Worm (Caenorhabditis elegans): ENCODE measurements around the gene dod-3.

Gene dod-3

ce11 chrV:2730784-2731480 is at the start of gene dod-3:
TSS of gene dod-3 (minus strand) at chrV:2731098.
- TF ChIP-seq snpc-4 (tag; optimal IDR thresholded peaks at IDR 0.05) (no peak), lin-13 (tag; optimal IDR thresholded peaks at IDR 0.05) (no peak), tbx-8 (GFP tag; optimal IDR thresholded peaks at IDR 0.05) (no peak), elt-3 (tag; optimal IDR thresholded peaks at IDR 0.05) (no peak), sptf-1 (tag; optimal IDR thresholded peaks at IDR 0.05) (no peak), zip-8 (tag; optimal IDR thresholded peaks at IDR 0.05) (no peak), nhr-12 (tag; optimal IDR thresholded peaks at IDR 0.05) (no peak), nhr-28 (tag; optimal IDR thresholded peaks at IDR 0.05) (no peak), flh-1 (GFP tag; optimal IDR thresholded peaks at IDR 0.05) (no peak), ceh-83 (GFP tag; optimal IDR thresholded peaks at IDR 0.05) (no peak), mab-5 (tag; optimal IDR thresholded peaks at IDR 0.05) (no peak), mep-1 (tag; optimal IDR thresholded peaks at IDR 0.05) (no peak)

ce11 chrV:2774042-2774441 is 43.1 kb upstream of the dod-3 start, which contains the start of gene srj-18:
TSS of gene srj-18 (plus strand) at chrV:2774342.
- TF ChIP-seq ceh-43 (GFP tag; optimal IDR thresholded peaks at IDR 0.05) = no peak
- TF ChIP-seq unc-39 (tag; optimal IDR thresholded peaks at IDR 0.05) = no peak
- TF ChIP-seq elt-3 (tag; optimal IDR thresholded peaks at IDR 0.05) = no peak
- no peak for TF ChIP-seq drap-1 (GFP tag; optimal IDR thresholded peaks at IDR 0.05)
- TF ChIP-seq nhr-28 (tag; optimal IDR thresholded peaks at IDR 0.05) = no peak

ce11 chrV:2771560-2771959 is 40.7 kb upstream of the dod-3 start, which contains the start of gene srh-56:
TSS of gene srh-56 (plus strand) at chrV:2771860.
- no peak for TF ChIP-seq mls-2 (tag; optimal IDR thresholded peaks at IDR 0.05)
- no peak for TF ChIP-seq nhr-76 (tag; optimal IDR thresholded peaks at IDR 0.05)
- TF ChIP-seq nhr-12 (tag; optimal IDR thresholded peaks at IDR 0.05) = no peak
- TF ChIP-seq M03D4.4 (tag; optimal IDR thresholded peaks at IDR 0.05) = no peak
- TF ChIP-seq lsy-2 (tag; optimal IDR thresholded peaks at IDR 0.05) = no peak
- no peak for TF ChIP-seq unc-120 (tag; optimal IDR thresholded peaks at IDR 0.05; ENCODE audit: poor library complexity, severe bottlenecking)
- no peak for TF ChIP-seq ces-1 (GFP tag; optimal IDR thresholded peaks at IDR 0.05)
- TF ChIP-seq ceh-83 (GFP tag; optimal IDR thresholded peaks at IDR 0.05) = no peak
- TF ChIP-seq sptf-1 (tag; optimal IDR thresholded peaks at IDR 0.05) = no peak
- TF ChIP-seq sem-2 (GFP tag; optimal IDR thresholded peaks at IDR 0.05) = no peak
- TF ChIP-seq nhr-28 (tag; optimal IDR thresholded peaks at IDR 0.05) = no peak
- TF ChIP-seq ztf-11 (tag; optimal IDR thresholded peaks at IDR 0.05) = no peak

- TF ChIP-seq ztf-11 (tag; optimal IDR thresholded peaks at IDR 0.05) (no peak), elt-3 (tag; optimal IDR thresholded peaks at IDR 0.05) (no peak), zip-8 (tag; optimal IDR thresholded peaks at IDR 0.05) (no peak)
Observed at ce11 chrV:2769754-2770153, 38.9 kb upstream of the dod-3 start, which contains the start of gene dhs-15. TSS of gene dhs-15 (minus strand) at chrV:2769854.

ce11 chrV:2767465-2767864 is 36.6 kb upstream of the dod-3 start, which contains the start of gene R05D8.9:
TSS of gene R05D8.9 (minus strand) at chrV:2767565.
- TF ChIP-seq cnd-1 (tag; optimal IDR thresholded peaks at IDR 0.05) (no peak), ztf-11 (tag; optimal IDR thresholded peaks at IDR 0.05) (no peak), lin-13 (tag; optimal IDR thresholded peaks at IDR 0.05) (no peak), M03D4.4 (tag; optimal IDR thresholded peaks at IDR 0.05) (no peak), tbx-8 (GFP tag; optimal IDR thresholded peaks at IDR 0.05) (no peak), blmp-1 (tag; optimal IDR thresholded peaks at IDR 0.05) (no peak), lin-32 (GFP tag; optimal IDR thresholded peaks at IDR 0.05) (no peak), elt-1 (tag; optimal IDR thresholded peaks at IDR 0.05; ENCODE audit: borderline replicate concordance, insufficient read depth) (no peak), ces-1 (GFP tag; optimal IDR thresholded peaks at IDR 0.05) (no peak), sptf-1 (tag; optimal IDR thresholded peaks at IDR 0.05) (no peak), mep-1 (tag; optimal IDR thresholded peaks at IDR 0.05) (no peak), drap-1 (GFP tag; optimal IDR thresholded peaks at IDR 0.05) (no peak), nhr-2 (tag; optimal IDR thresholded peaks at IDR 0.05) (no peak), elt-3 (tag; optimal IDR thresholded peaks at IDR 0.05) (no peak), hlh-1 (tag; optimal IDR thresholded peaks at IDR 0.05) (no peak), nhr-76 (tag; optimal IDR thresholded peaks at IDR 0.05) (no peak)

ce11 chrV:2765052-2765451 is 34.2 kb upstream of the dod-3 start, which contains the start of gene dhs-14:
TSS of gene dhs-14 (minus strand) at chrV:2765200.
- TF ChIP-seq lin-13 (tag; optimal IDR thresholded peaks at IDR 0.05) (no peak), sptf-1 (tag; optimal IDR thresholded peaks at IDR 0.05) (no peak), unc-120 (tag; optimal IDR thresholded peaks at IDR 0.05; ENCODE audit: poor library complexity, severe bottlenecking) (no peak), ham-2 (GFP tag; optimal IDR thresholded peaks at IDR 0.05) (no peak), pha-4 (tag; optimal IDR thresholded peaks at IDR 0.05) (no peak), zip-8 (tag; optimal IDR thresholded peaks at IDR 0.05) (no peak), cnd-1 (tag; optimal IDR thresholded peaks at IDR 0.05) (no peak), nhr-12 (tag; optimal IDR thresholded peaks at IDR 0.05) (no peak), nhr-28 (tag; optimal IDR thresholded peaks at IDR 0.05) (no peak), unc-39 (tag; optimal IDR thresholded peaks at IDR 0.05) (no peak), mep-1 (tag; optimal IDR thresholded peaks at IDR 0.05) (no peak), flh-1 (GFP tag; optimal IDR thresholded peaks at IDR 0.05) (no peak), mls-2 (tag; optimal IDR thresholded peaks at IDR 0.05) (no peak), snpc-4 (tag; optimal IDR thresholded peaks at IDR 0.05) (no peak), nhr-2 (tag; optimal IDR thresholded peaks at IDR 0.05) (no peak), hlh-1 (tag; optimal IDR thresholded peaks at IDR 0.05) (no peak), bed-3 (GFP tag; optimal IDR thresholded peaks at IDR 0.05) (no peak), ztf-11 (tag; optimal IDR thresholded peaks at IDR 0.05) (no peak), unc-62 (GFP tag; optimal IDR thresholded peaks at IDR 0.05) (no peak), tbx-8 (GFP tag; optimal IDR thresholded peaks at IDR 0.05) (no peak)
